Fruit fly (Drosophila melanogaster) whole organism, embryonic: ENCODE data around the gene CG33490.

Experiments
- ATbp ChIP-seq: fragments of 200-800 bp; sonication (Bioruptor generic); optimal IDR thresholded peaks from 2 replicates; lab custom pipeline; 2017; ENCODE audit warnings: missing biosample characterization, mild to moderate bottlenecking, missing genetic modification characterization, missing genetic modification reagents
- Awh ChIP-seq: fragments of 200-800 bp; sonication (Bioruptor generic); IDR thresholded peaks from 2 replicates; pipeline ENCODE4, ENCODE4 v1.3.6; 2022; ENCODE audit warnings: missing biosample characterization, missing genetic modification characterization
- CG10462 ChIP-seq: fragments of 200-800 bp; sonication (Bioruptor generic); optimal IDR thresholded peaks from 2 replicates; lab custom pipeline; 2016; ENCODE audit warnings: missing biosample characterization, missing genetic modification characterization
- CG10543 ChIP-seq: fragments of 200-800 bp; sonication (Bioruptor generic); optimal IDR thresholded peaks from 3 replicates; lab custom pipeline; 2017; ENCODE audit warnings: missing biosample characterization, mild to moderate bottlenecking, missing genetic modification characterization, moderate library complexity
- CG11456 ChIP-seq: fragments of 200-800 bp; sonication (Bioruptor generic); IDR thresholded peaks from 3 replicates; pipeline ENCODE4 v1.3.6; 2022; ENCODE audit warnings: missing biosample characterization, missing genetic modification characterization
- CG11560 ChIP-seq: fragments of 200-800 bp; sonication (Bioruptor generic); IDR thresholded peaks from 3 replicates; pipeline ENCODE4 v1.3.6; 2022; ENCODE audit warnings: missing biosample characterization, missing genetic modification characterization
- CG11695 ChIP-seq: fragments of 200-800 bp; sonication (Bioruptor generic); IDR thresholded peaks from 3 replicates; pipeline ENCODE4 v1.3.6; 2022; ENCODE audit warnings: missing biosample characterization, missing genetic modification characterization
- CG12104 ChIP-seq: fragments of 200-800 bp; sonication (Bioruptor generic); optimal IDR thresholded peaks from 3 replicates; lab custom pipeline; 2016; ENCODE audit warnings: missing biosample characterization, missing genetic modification characterization
- CG1233 ChIP-seq: fragments of 200-800 bp; sonication (Bioruptor generic); optimal IDR thresholded peaks from 4 replicates; lab custom pipeline; 2018; ENCODE audit warnings: missing biosample characterization, mild to moderate bottlenecking, missing genetic modification characterization
- CG12769 ChIP-seq: fragments of 200-800 bp; sonication (Bioruptor generic); optimal IDR thresholded peaks from 2 replicates; lab custom pipeline; 2019; ENCODE audit warnings: missing biosample characterization, mild to moderate bottlenecking, missing genetic modification characterization, moderate library complexity
- CG13894 ChIP-seq: fragments of 200-800 bp; sonication (Bioruptor generic); optimal IDR thresholded peaks from 3 replicates; lab custom pipeline; 2018; ENCODE audit warnings: missing biosample characterization, mild to moderate bottlenecking, missing genetic modification characterization, moderate library complexity
- CG15601 ChIP-seq: fragments of 200-800 bp; sonication (Bioruptor generic); optimal IDR thresholded peaks from 3 replicates; lab custom pipeline; 2019; ENCODE audit warnings: missing biosample characterization, mild to moderate bottlenecking, missing genetic modification characterization, moderate library complexity
- CG17359 ChIP-seq: fragments of 200-800 bp; sonication (Bioruptor generic); optimal IDR thresholded peaks from 3 replicates; lab custom pipeline; 2018; ENCODE audit warnings: missing biosample characterization, mild to moderate bottlenecking, missing genetic modification characterization, moderate library complexity
- CG17568 ChIP-seq: fragments of 200-800 bp; sonication (Bioruptor generic); optimal IDR thresholded peaks from 2 replicates; lab custom pipeline; 2018; ENCODE audit warnings: missing biosample characterization, mild to moderate bottlenecking, missing genetic modification characterization, moderate library complexity
- CG2199 ChIP-seq: fragments of 200-800 bp; sonication (Bioruptor generic); IDR thresholded peaks from 3 replicates; pipeline ENCODE4 v1.3.6; 2022; ENCODE audit warnings: missing biosample characterization, missing genetic modification characterization
- CG32532 ChIP-seq: fragments of 200-800 bp; sonication (Bioruptor generic); IDR thresholded peaks from 2 replicates; pipeline ENCODE4 v1.3.6; 2022; ENCODE audit warnings: missing biosample characterization, missing genetic modification characterization
- CG34224 ChIP-seq: fragments of 200-800 bp; sonication (Bioruptor generic); IDR thresholded peaks from 3 replicates; pipeline ENCODE4 v1.3.6; 2022; ENCODE audit warnings: missing biosample characterization, missing genetic modification characterization; ENCODE audit not compliant: partially characterized antibody
- CG34376 ChIP-seq: fragments of 200-800 bp; sonication (Bioruptor generic); optimal IDR thresholded peaks from 2 replicates; lab custom pipeline; 2018; ENCODE audit warnings: missing biosample characterization, mild to moderate bottlenecking, missing genetic modification characterization
- CG4360 ChIP-seq: fragments of 200-800 bp; sonication (Bioruptor generic); IDR thresholded peaks from 2 replicates; pipeline ENCODE4 v1.3.6; 2022; ENCODE audit warnings: missing biosample characterization, missing genetic modification characterization
- CG4820 ChIP-seq: fragments of 200-800 bp; sonication (Bioruptor generic); optimal IDR thresholded peaks from 3 replicates; lab custom pipeline; 2016; ENCODE audit warnings: missing biosample characterization, missing genetic modification characterization
- CG8478 ChIP-seq: fragments of >200 bp; optimal IDR thresholded peaks from 2 replicates; lab custom pipeline; 2018
- CG9609 ChIP-seq: fragments of 200-800 bp; sonication (Bioruptor generic); optimal IDR thresholded peaks from 3 replicates; lab custom pipeline; 2016; ENCODE audit warnings: missing biosample characterization, missing genetic modification characterization
- Deaf1 ChIP-seq: fragments of 200-800 bp; optimal IDR thresholded peaks from 3 replicates; lab custom pipeline; 2019; ENCODE audit warnings: missing biosample characterization, mild to moderate bottlenecking, missing genetic modification characterization, moderate library complexity
- Hey ChIP-seq: fragments of 200-800 bp; sonication (Bioruptor generic); optimal IDR thresholded peaks from 3 replicates; lab custom pipeline; 2018; ENCODE audit warnings: missing biosample characterization, mild to moderate bottlenecking, missing genetic modification characterization
- Hr3 ChIP-seq: fragments of 200-800 bp; sonication (Bioruptor generic); optimal IDR thresholded peaks from 3 replicates; lab custom pipeline; 2016; ENCODE audit warnings: missing biosample characterization, missing genetic modification characterization
- Lim3 ChIP-seq: fragments of 200-800 bp; sonication (Bioruptor generic); IDR thresholded peaks from 2 replicates; pipeline ENCODE4 v1.3.6; 2022; ENCODE audit warnings: missing biosample characterization, missing genetic modification characterization
- Med ChIP-seq: fragments of 200-800 bp; sonication (Bioruptor generic); peaks from one replicate; lab custom pipeline; 2016; ENCODE audit warnings: missing biosample characterization, missing genetic modification characterization, mild to moderate bottlenecking, inconsistent platforms, moderate library complexity
- Sin3A ChIP-seq: fragments of >200 bp; optimal IDR thresholded peaks from 2 replicates; lab custom pipeline; 2018
- Stat92E ChIP-seq, 3 experiments: fragments of >200 bp in 2 of 3; fragments of 200-800 bp in 1 of 3; sonication (Bioruptor generic) in 1 of 3; optimal IDR thresholded peaks; 2 replicates each; lab custom pipeline; 2017 to 2019; ENCODE audit warnings: missing biosample characterization in 3 of 3, missing genetic modification characterization in 3 of 3, mild to moderate bottlenecking in 1 of 3, moderate library complexity in 1 of 3
- Xrp1 ChIP-seq: fragments of 200-800 bp; sonication (Bioruptor generic); IDR thresholded peaks from 2 replicates; pipeline ENCODE4 v1.3.6; 2022; ENCODE audit warnings: missing biosample characterization, missing genetic modification characterization
- caup ChIP-seq: fragments of 200-800 bp; sonication (Bioruptor generic); optimal IDR thresholded peaks from 3 replicates; lab custom pipeline; 2017; ENCODE audit warnings: missing biosample characterization, mild to moderate bottlenecking, missing genetic modification characterization, moderate library complexity; ENCODE audit not compliant: severe bottlenecking
- cg ChIP-seq: fragments of 200-800 bp; sonication (Bioruptor generic); optimal IDR thresholded peaks from 3 replicates; lab custom pipeline; 2019; ENCODE audit warnings: missing biosample characterization, mild to moderate bottlenecking, missing genetic modification characterization, moderate library complexity
- ci ChIP-seq: fragments of 200-800 bp; sonication (Bioruptor generic); IDR thresholded peaks from 3 replicates; pipeline ENCODE4 v1.3.6; 2022; ENCODE audit warnings: missing biosample characterization, missing genetic modification characterization
- crol ChIP-seq: fragments of 200-800 bp; sonication (Bioruptor generic); IDR thresholded peaks from 2 replicates; pipeline ENCODE4 v1.3.6; 2022; ENCODE audit warnings: missing biosample characterization, missing genetic modification characterization
- disco-r ChIP-seq: fragments of 200-800 bp; sonication (Bioruptor generic); optimal IDR thresholded peaks from 2 replicates; lab custom pipeline; 2016; ENCODE audit warnings: missing biosample characterization, missing genetic modification characterization
- dmrt11E ChIP-seq: fragments of 200-800 bp; sonication (Bioruptor generic); optimal IDR thresholded peaks from 3 replicates; lab custom pipeline; 2018; ENCODE audit warnings: missing biosample characterization, mild to moderate bottlenecking, missing genetic modification characterization, moderate library complexity
- exex ChIP-seq: fragments of 200-800 bp; sonication (Bioruptor generic); optimal IDR thresholded peaks from 4 replicates; lab custom pipeline; 2018; ENCODE audit warnings: missing biosample characterization, mild to moderate bottlenecking, missing genetic modification characterization, moderate library complexity
- grn ChIP-seq: fragments of 200-800 bp; sonication (Bioruptor generic); optimal IDR thresholded peaks from 3 replicates; lab custom pipeline; 2017; ENCODE audit warnings: missing biosample characterization, missing genetic modification characterization
- lab ChIP-seq: fragments of 200-800 bp; sonication (Bioruptor generic); optimal IDR thresholded peaks from 3 replicates; lab custom pipeline; 2017; ENCODE audit warnings: missing biosample characterization, missing genetic modification characterization, mild to moderate bottlenecking, moderate library complexity, missing genetic modification reagents
- mirr ChIP-seq: fragments of 200-800 bp; sonication (Bioruptor generic); optimal IDR thresholded peaks from 3 replicates; lab custom pipeline; 2018; ENCODE audit warnings: missing biosample characterization, mild to moderate bottlenecking, missing genetic modification characterization
- rib ChIP-seq: fragments of 200-800 bp; sonication (Bioruptor generic); IDR thresholded peaks from 2 replicates; pipeline ENCODE4 v1.3.6; 2022; ENCODE audit warnings: missing biosample characterization, missing genetic modification characterization
- row ChIP-seq: fragments of 200-800 bp; sonication (Bioruptor generic); IDR thresholded peaks from 3 replicates; pipeline ENCODE4 v1.3.6; 2022; ENCODE audit warnings: missing biosample characterization, missing genetic modification characterization
- sens ChIP-seq: fragments of 200-800 bp; sonication (Bioruptor generic); peaks from one replicate; lab custom pipeline; 2016; ENCODE audit warnings: missing biosample characterization, missing genetic modification characterization
- sim ChIP-seq: fragments of 200-800 bp; sonication (Bioruptor generic); IDR thresholded peaks from 2 replicates; pipeline ENCODE4 v1.3.6; 2022; ENCODE audit warnings: missing biosample characterization, missing genetic modification characterization
- so ChIP-seq: fragments of 200-800 bp; sonication (Bioruptor generic); IDR thresholded peaks from 3 replicates; pipeline ENCODE4 v1.3.6; 2022; ENCODE audit warnings: missing biosample characterization, missing genetic modification characterization
- sob ChIP-seq: fragments of 200-800 bp; sonication (Bioruptor generic); IDR thresholded peaks from 2 replicates; pipeline ENCODE4 v1.3.6; 2022; ENCODE audit warnings: missing biosample characterization, missing genetic modification characterization
- sug ChIP-seq: fragments of 200-800 bp; optimal IDR thresholded peaks from 2 replicates; lab custom pipeline; 2019; ENCODE audit warnings: missing biosample characterization, mild to moderate bottlenecking, missing genetic modification characterization, moderate library complexity
- tll ChIP-seq, 2 experiments: fragments of 200-800 bp in 1 of 2; fragments of >200 bp in 1 of 2; sonication (Bioruptor generic) in 1 of 2; optimal IDR thresholded peaks; 2 replicates each; lab custom pipeline; 2017 to 2019; ENCODE audit warnings: missing biosample characterization in 2 of 2, missing genetic modification characterization in 2 of 2, mild to moderate bottlenecking in 1 of 2, moderate library complexity in 1 of 2
- twi ChIP-seq: fragments of 200-800 bp; optimal IDR thresholded peaks from 2 replicates; lab custom pipeline; 2019; ENCODE audit warnings: missing biosample characterization, mild to moderate bottlenecking, missing genetic modification characterization, moderate library complexity
- zf30C ChIP-seq: fragments of 200-800 bp; sonication (Bioruptor generic); optimal IDR thresholded peaks from 3 replicates; lab custom pipeline; 2018; ENCODE audit warnings: missing biosample characterization, mild to moderate bottlenecking, missing genetic modification characterization

Gene CG33490

DNA sequence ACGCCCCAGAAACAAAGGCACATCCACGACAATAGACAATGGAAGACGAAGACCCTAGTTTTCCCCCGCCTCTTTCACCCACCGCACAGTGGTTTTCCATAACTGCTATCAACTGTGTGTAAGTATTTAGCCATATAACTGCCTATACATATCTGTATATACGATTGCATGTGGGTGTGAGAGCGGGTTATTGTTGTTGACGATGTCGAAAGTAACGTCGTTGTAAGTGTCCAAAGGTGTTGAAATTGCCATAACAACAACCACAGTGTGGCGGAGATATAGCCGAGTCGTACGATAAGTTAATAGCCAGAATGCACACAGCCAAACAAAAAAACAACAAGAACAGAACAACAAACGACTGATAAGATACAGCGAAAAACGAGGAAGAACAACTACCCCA, 43.2 kb downstream of the CG33490 start (continued):
- TF ChIP-seq cg: peak; percentile 25
- TF ChIP-seq ATbp (GFP tag; lab: Kevin White, UChicago): peak; percentile 36
- TF ChIP-seq CG4820 (GFP tag; lab: Kevin White, UChicago): no peak
- TF ChIP-seq CG2199 (GFP tag; lab: Robert Waterston, UW): no peak
- TF ChIP-seq ci (GFP tag; lab: Robert Waterston, UW): 0 out of 3 replicates have a peak, but pooled peaks have one; percentile 30
- TF ChIP-seq CG4360 (GFP tag; lab: Robert Waterston, UW): peak; percentile 80
- 0 out of 3 replicates have a peak, but pooled peaks have one; percentile 19 for TF ChIP-seq CG11456
- TF ChIP-seq CG11560 (tag; lab: Robert Waterston, UW): no peak
- TF ChIP-seq CG17359 (tag; lab: Kevin White, UChicago): peak; percentile 12
- TF ChIP-seq rib (GFP tag; lab: Robert Waterston, UW): peak; percentile 65; the same call in 1 of the 2 replicates
- no peak for TF ChIP-seq CG15601
- TF ChIP-seq CG11695 (GFP tag; lab: Robert Waterston, UW): 0 out of 3 replicates have a peak, but pooled peaks have one; percentile 10
- TF ChIP-seq CG34224 (GFP tag; lab: Robert Waterston, UW): no peak
- peak; percentile 54 for TF ChIP-seq caup
- TF ChIP-seq CG9609 (GFP tag; lab: Kevin White, UChicago): no peak
- TF ChIP-seq lab (GFP tag; lab: Kevin White, UChicago): peak; percentile 60
- no peak for TF ChIP-seq zf30C (GFP tag; lab: Kevin White, UChicago)
- TF ChIP-seq Sin3A (lab: Kevin White, UChicago): no peak
- TF ChIP-seq CG32532 (GFP tag; lab: Robert Waterston, UW): peak; percentile 37; the same call in 1 of the 2 replicates
- TF ChIP-seq, all 482 proteins: peak for 24

DNA sequence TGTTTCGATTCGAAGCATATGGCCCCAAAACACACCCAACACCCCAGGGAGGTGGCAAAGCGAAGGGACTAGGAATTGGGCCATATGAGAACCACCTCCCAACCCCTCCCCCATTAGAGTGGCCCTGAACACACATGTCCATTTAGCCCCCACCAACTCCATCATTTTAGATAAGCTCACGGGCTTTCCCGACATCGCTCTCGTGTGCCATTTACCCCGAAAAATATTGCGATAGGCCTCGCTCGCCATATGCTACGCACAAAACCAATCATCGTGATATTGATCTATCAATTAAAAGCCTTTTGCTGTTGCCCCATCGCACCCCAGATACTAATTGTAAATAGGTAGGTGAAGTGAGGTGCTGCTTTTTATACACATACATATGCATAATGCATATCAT, 44.1 kb downstream of the CG33490 start:
- TF ChIP-seq CG17568 (GFP tag; lab: Kevin White, UChicago) (no peak), CG12104 (GFP tag; lab: Kevin White, UChicago) (no peak), CG8478 (lab: Kevin White, UChicago) (no peak), Hey (peak; percentile 41), exex (tag; lab: Kevin White, UChicago) (peak; percentile 87), crol (GFP tag; lab: Robert Waterston, UW) (peak; percentile 64; the same call in 1 of the 2 replicates), Xrp1 (GFP tag; lab: Robert Waterston, UW) (no peak), lab (GFP tag; lab: Kevin White, UChicago) (peak; percentile 37), so (GFP tag; lab: Robert Waterston, UW) (peak; percentile 7; the same call in 1 of the 3 replicates), sob (GFP tag; lab: Robert Waterston, UW) (0 out of 2 replicates have a peak, but pooled peaks have one; percentile 15), caup (peak; percentile 27), sug (tag; lab: Kevin White, UChicago) (peak; percentile 72), row (GFP tag; lab: Robert Waterston, UW) (no peak), CG34376 (GFP tag; lab: Kevin White, UChicago) (peak; percentile 9), CG10543 (peak; percentile 39), CG1233 (GFP tag; lab: Kevin White, UChicago) (no peak), grn (GFP tag; lab: Kevin White, UChicago) (peak; percentile 90), Hr3 (GFP tag; lab: Kevin White, UChicago) (no peak), CG10462 (GFP tag; lab: Kevin White, UChicago) (no peak), twi (tag; lab: Kevin White, UChicago) (peak; percentile 62), Lim3 (GFP tag; lab: Robert Waterston, UW) (peak; percentile 40; the same call in 1 of the 2 replicates), Stat92E (GFP tag; optimal IDR thresholded peaks at IDR 0.05; lab: Kevin White, UChicago) (no peak), mirr (GFP tag; lab: Kevin White, UChicago) (peak; percentile 90), Awh (GFP tag; lab: Robert Waterston, UW) (0 out of 2 replicates have a peak, but pooled peaks have one; percentile 18), CG12769 (tag; lab: Kevin White, UChicago) (peak; percentile 62), sens (GFP tag; lab: Kevin White, UChicago) (peak; percentile 69), tll (GFP tag; optimal IDR thresholded peaks at IDR 0.05; lab: Kevin White, UChicago) (no peak), Deaf1 (tag; lab: Kevin White, UChicago) (peak; percentile 31), sim (GFP tag; lab: Robert Waterston, UW) (0 out of 2 replicates have a peak, but pooled peaks have one; percentile 8), dmrt11E (tag; lab: Kevin White, UChicago) (no peak), Med (GFP tag; lab: Kevin White, UChicago) (peak; percentile 60), CG13894 (tag; lab: Kevin White, UChicago) (peak; percentile 15), disco-r (GFP tag; lab: Kevin White, UChicago) (no peak)
